Fruit fly (Drosophila melanogaster) whole organism, prepupa: ENCODE results near the gene CG13086.

ENCODE experiments used
- Blimp-1 ChIP-seq: fragments of 200-800 bp; sonication (Bioruptor generic); optimal IDR thresholded peaks from 3 replicates; lab custom pipeline; 2017; ENCODE audit warnings: missing biosample characterization, missing genetic modification characterization, mild to moderate bottlenecking, moderate library complexity, missing genetic modification reagents
- CG11902 ChIP-seq: fragments of 200-800 bp; sonication (Bioruptor generic); optimal IDR thresholded peaks from 3 replicates; lab custom pipeline; 2016; ENCODE audit warnings: missing biosample characterization, missing genetic modification characterization
- CG1621 ChIP-seq: fragments of 200-800 bp; sonication (Bioruptor generic); optimal IDR thresholded peaks from 3 replicates; lab custom pipeline; 2018; ENCODE audit warnings: missing biosample characterization, mild to moderate bottlenecking, missing genetic modification characterization
- CG8119 ChIP-seq: fragments of 200-800 bp; sonication (Bioruptor generic); IDR thresholded peaks from 3 replicates; pipeline ENCODE4 v1.3.6; 2022; ENCODE audit warnings: missing biosample characterization, missing genetic modification characterization
- Eip78C ChIP-seq: fragments of 200-800 bp; sonication (Bioruptor generic); peaks from one replicate; lab custom pipeline; 2016; ENCODE audit warnings: missing biosample characterization, missing genetic modification characterization
- Sox15 ChIP-seq: fragments of 200-800 bp; sonication (Bioruptor generic); optimal IDR thresholded peaks from 3 replicates; lab custom pipeline; 2016; ENCODE audit warnings: missing biosample characterization, missing genetic modification characterization
- dsx ChIP-seq: fragments of 200-800 bp; optimal IDR thresholded peaks from 3 replicates; lab custom pipeline; 2019; ENCODE audit warnings: missing biosample characterization, mild to moderate bottlenecking, missing genetic modification characterization, moderate library complexity; ENCODE audit not compliant: poor library complexity, severe bottlenecking
- ss ChIP-seq, 2 experiments: fragments of 200-800 bp; sonication (Bioruptor generic); optimal IDR thresholded peaks; 2 replicates in 1 of 2; 3 replicates in 1 of 2; lab custom pipeline; 2017 to 2018; ENCODE audit warnings: mild to moderate bottlenecking in 2 of 2, missing biosample characterization in 2 of 2, missing genetic modification characterization in 2 of 2, moderate library complexity in 1 of 2
- svp ChIP-seq: fragments of 200-800 bp; sonication (Bioruptor generic); peaks from one replicate; lab custom pipeline; 2016; ENCODE audit warnings: missing biosample characterization, missing genetic modification characterization

CG13086 gene

DNA sequence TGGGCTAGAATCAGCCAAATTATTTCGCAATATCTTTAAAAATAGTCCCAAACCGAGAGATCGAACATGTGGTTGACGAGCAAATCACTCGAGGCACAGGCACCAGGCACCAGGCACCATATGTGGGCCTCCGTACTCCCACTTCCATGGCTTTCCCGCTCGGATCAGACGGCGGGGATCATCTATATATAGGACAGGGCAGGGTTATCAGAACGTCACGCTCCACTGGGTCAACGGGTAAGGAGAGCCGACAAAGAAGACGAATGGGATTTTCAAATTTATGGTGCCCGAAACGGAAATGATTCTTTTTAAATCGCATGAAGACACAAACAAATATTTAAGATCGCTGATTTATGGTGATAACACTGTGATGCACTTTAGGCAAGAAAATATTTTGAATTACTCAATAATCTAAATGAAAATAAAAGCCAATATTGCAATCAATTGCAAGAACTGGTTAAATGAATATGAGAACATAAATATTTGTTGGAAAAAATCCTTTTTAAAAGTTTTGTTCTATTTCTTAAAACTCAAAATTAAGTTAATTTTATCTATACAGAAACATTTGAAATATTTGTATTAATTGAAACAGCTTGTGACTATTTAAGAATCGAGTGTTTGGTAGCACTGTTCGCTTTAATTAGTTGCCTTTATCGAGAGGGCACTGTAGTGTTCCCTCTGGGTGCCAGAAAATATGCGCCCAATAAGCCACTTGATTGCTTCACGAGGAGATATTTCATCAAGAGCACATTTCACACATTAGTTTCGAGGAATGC lies 49.1 kb downstream of the CG13086 start:
- TF ChIP-seq Sox15 (GFP tag; lab: Kevin White, UChicago) (no peak), CG11902 (GFP tag; lab: Kevin White, UChicago) (no peak), Eip78C (GFP tag; lab: Kevin White, UChicago) (peak; percentile 8), svp (GFP tag; lab: Kevin White, UChicago) (peak; percentile 96)

DNA sequence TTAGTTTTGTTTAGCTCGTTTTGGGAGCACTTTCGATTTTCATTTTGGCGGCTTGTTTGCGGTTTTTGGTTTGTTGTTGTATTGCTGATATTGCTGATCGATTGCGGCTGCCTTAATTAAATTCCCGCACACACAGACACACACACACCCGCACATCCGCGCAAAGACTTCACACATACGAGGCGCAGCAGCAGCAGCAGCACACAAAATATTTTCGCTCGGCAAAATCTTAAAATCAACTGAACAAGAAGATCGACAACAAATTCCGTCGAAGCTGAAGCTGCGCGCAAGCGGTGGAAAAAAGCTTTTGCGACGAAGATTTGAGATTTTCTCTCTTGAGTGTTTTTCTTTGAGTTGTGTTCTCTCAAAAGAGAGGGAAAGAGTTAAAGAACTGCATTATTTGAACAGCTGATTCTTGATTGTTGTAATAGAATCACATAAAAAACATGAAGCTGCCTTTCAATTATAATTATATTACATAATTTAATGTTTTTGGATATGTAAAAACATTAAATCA lies 50.1 kb downstream of the CG13086 start:
- TF ChIP-seq dsx (peak; percentile 36), Blimp-1 (GFP tag; lab: Kevin White, UChicago) (peak; percentile 32), svp (GFP tag; lab: Kevin White, UChicago) (peak; percentile 33), CG1621 (tag; lab: Kevin White, UChicago) (no peak), CG8119 (GFP tag; lab: Robert Waterston, UW) (no peak), ss (GFP tag; optimal IDR thresholded peaks at IDR 0.05; lab: Kevin White, UChicago) (peak in 1 of 2 experiments; percentile 11)
